Fruit fly (Drosophila melanogaster) whole organism: ENCODE measurements around the gene CG3436.
A peak's percentile ranks its signal among the peaks of the same experiment; 100 is the strongest.

Source experiments
- CG8478 ChIP-seq: fragments of >200 bp; optimal IDR thresholded peaks from 2 replicates; lab custom pipeline; 2018; ENCODE audit warnings: inconsistent platforms
- Dll ChIP-seq: fragments of >200 bp; optimal IDR thresholded peaks from 2 replicates; lab custom pipeline; 2017
- EcR ChIP-seq, 2 experiments: fragments of >200 bp; optimal IDR thresholded peaks; 2 replicates each; lab custom pipeline; 2017; ENCODE audit warnings: missing biosample characterization in 2 of 2, missing genetic modification characterization in 2 of 2, missing genetic modification reagents in 2 of 2
- pan ChIP-seq: fragments of >200 bp; optimal IDR thresholded peaks from 2 replicates; lab custom pipeline; 2017
- psq ChIP-seq: fragments of >200 bp; optimal IDR thresholded peaks from 2 replicates; lab custom pipeline; 2017
- usp ChIP-seq: fragments of >200 bp; optimal IDR thresholded peaks from 2 replicates; lab custom pipeline; 2017; ENCODE audit warnings: missing biosample characterization, missing genetic modification characterization, mixed read lengths

CG3436 gene

dm6 chr2L:160581-161452, 5.0 kb downstream of the CG3436 start:
- peak in 1 of 2 experiments; percentile 27 for TF ChIP-seq EcR (GFP tag; optimal IDR thresholded peaks at IDR 0.05; lab: Kevin White, UChicago)
- TF ChIP-seq CG8478 (lab: Kevin White, UChicago), result peak; percentile 80
- no peak for TF ChIP-seq pan (lab: Kevin White, UChicago)

DNA sequence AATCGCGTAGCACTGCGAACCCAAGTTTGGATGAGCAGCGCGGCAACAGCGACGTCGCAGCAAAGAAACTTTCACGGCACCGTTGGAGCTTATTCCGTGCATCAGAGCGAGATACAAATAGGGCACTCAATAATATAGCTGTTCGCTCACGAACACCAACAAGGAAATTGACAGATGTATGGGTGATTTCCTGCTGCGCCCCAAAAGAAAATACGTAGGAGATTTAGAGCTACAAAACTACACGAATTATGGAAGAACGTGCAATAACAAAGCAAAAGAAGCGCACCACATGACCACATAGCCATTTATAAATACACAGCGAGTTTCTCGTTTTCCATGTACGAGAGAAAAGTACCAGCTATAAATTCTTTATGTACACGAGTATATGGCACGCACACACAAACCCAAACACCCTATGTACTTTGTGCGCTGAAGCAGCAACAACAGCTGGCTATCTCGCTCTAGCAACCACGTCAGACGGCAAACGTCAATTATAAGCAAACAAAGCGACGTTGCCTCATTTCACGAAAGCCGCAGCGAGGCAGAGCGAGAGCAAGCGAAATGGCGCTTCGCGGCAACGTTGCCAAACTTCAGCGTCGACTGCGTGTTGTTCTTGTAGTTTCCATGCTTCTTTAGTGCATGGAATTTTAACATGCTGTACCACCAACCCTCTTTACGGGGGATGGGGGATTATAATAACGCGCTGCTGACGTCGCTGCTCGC, 5.8 kb downstream of the CG3436 start:
- TF ChIP-seq EcR (GFP tag; optimal IDR thresholded peaks at IDR 0.05; lab: Kevin White, UChicago), result no peak
- TF ChIP-seq pan (lab: Kevin White, UChicago), result no peak
- peak; percentile 57 for TF ChIP-seq CG8478 (lab: Kevin White, UChicago)
- no peak for TF ChIP-seq usp
- TF ChIP-seq Dll (lab: Kevin White, UChicago), result no peak
- no peak for TF ChIP-seq psq (lab: Kevin White, UChicago)

dm6 chr2L:162208-162607, 6.4 kb downstream of the CG3436 start:
- TF ChIP-seq EcR (GFP tag; optimal IDR thresholded peaks at IDR 0.05; lab: Kevin White, UChicago), result no peak
- no peak for TF ChIP-seq pan (lab: Kevin White, UChicago)
- TF ChIP-seq psq (lab: Kevin White, UChicago), result no peak
- TF ChIP-seq Dll (lab: Kevin White, UChicago), result no peak
- TF ChIP-seq usp, result no peak

dm6 chr2L:163229-163628, 7.4 kb downstream of the CG3436 start:
- no peak for TF ChIP-seq usp
- TF ChIP-seq CG8478 (lab: Kevin White, UChicago), result no peak
- no peak for TF ChIP-seq Dll (lab: Kevin White, UChicago)
- no peak for TF ChIP-seq EcR (GFP tag; optimal IDR thresholded peaks at IDR 0.05; lab: Kevin White, UChicago)
- TF ChIP-seq psq (lab: Kevin White, UChicago), result no peak
- no peak for TF ChIP-seq pan (lab: Kevin White, UChicago)

DNA sequence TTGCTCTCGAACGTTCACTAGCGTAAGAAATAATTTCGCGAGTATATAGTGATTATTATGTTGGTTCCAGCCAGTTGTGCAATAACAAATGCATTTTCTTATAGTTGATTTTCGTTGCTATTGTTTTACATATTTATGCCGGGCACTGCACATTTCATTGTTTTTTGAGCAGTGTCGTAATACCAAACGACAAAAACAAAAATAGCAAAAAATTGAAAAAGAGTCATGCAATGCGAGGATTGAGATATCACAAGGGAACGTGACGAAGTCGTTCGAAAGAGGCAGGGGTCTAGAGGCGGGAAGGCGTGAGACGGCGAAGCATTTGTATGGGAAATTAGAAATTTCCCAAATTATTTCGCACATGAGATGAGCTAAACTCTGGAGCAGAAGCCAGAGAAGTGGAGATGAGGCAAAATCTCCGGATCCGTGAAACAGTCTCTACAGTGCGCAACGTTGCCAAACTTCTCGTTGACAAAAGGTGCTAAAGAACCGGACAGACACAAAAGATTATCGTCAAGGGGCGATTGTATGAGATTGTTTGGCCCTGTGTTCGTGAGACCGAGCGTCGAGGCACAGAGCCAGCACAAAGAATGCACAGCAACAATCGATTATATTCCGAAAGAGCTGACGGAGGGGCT, 9.5 kb downstream of the CG3436 start:
- TF ChIP-seq psq (lab: Kevin White, UChicago) (no peak), pan (lab: Kevin White, UChicago) (no peak), EcR (GFP tag; optimal IDR thresholded peaks at IDR 0.05; lab: Kevin White, UChicago) (no peak), Dll (lab: Kevin White, UChicago) (no peak), usp (no peak), CG8478 (lab: Kevin White, UChicago) (no peak)

dm6 chr2L:166115-167069, 10.6 kb downstream of the CG3436 start:
- no peak for TF ChIP-seq CG8478 (lab: Kevin White, UChicago)
- no peak for TF ChIP-seq pan (lab: Kevin White, UChicago)
- TF ChIP-seq EcR (GFP tag; optimal IDR thresholded peaks at IDR 0.05; lab: Kevin White, UChicago), result no peak
- no peak for TF ChIP-seq psq (lab: Kevin White, UChicago)
- TF ChIP-seq usp, result no peak
- TF ChIP-seq Dll (lab: Kevin White, UChicago), result no peak

dm6 chr2L:168270-168901, 12.6 kb downstream of the CG3436 start:
- no peak for TF ChIP-seq psq (lab: Kevin White, UChicago)
- no peak for TF ChIP-seq pan (lab: Kevin White, UChicago)
- peak in 1 of 2 experiments; percentile 7 for TF ChIP-seq EcR (GFP tag; optimal IDR thresholded peaks at IDR 0.05; lab: Kevin White, UChicago)
- TF ChIP-seq usp, result no peak
- TF ChIP-seq Dll (lab: Kevin White, UChicago), result no peak

DNA sequence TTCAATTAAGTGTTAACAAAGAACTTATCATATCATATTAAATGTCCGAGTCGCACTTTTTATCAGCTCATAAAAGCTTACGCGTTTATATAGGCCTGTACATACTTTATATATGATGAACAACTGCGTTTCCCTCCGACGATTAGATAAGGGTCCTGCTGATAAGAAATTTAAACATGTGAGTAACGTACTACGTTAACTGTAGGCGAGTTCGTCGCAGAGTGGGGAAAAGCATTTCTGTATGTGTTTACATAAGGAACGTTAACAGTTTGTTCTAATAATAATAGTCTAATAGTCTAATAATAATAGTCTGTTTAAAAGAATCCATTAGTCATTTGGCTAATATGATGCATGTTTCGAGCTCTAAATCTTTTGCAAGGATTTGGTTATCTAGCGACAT, 14.6 kb downstream of the CG3436 start:
- TF ChIP-seq pan (lab: Kevin White, UChicago), result no peak
- TF ChIP-seq usp, result no peak
- no peak for TF ChIP-seq Dll (lab: Kevin White, UChicago)
- TF ChIP-seq psq (lab: Kevin White, UChicago), result no peak
- no peak for TF ChIP-seq EcR (GFP tag; optimal IDR thresholded peaks at IDR 0.05; lab: Kevin White, UChicago)
- TF ChIP-seq CG8478 (lab: Kevin White, UChicago), result no peak

DNA sequence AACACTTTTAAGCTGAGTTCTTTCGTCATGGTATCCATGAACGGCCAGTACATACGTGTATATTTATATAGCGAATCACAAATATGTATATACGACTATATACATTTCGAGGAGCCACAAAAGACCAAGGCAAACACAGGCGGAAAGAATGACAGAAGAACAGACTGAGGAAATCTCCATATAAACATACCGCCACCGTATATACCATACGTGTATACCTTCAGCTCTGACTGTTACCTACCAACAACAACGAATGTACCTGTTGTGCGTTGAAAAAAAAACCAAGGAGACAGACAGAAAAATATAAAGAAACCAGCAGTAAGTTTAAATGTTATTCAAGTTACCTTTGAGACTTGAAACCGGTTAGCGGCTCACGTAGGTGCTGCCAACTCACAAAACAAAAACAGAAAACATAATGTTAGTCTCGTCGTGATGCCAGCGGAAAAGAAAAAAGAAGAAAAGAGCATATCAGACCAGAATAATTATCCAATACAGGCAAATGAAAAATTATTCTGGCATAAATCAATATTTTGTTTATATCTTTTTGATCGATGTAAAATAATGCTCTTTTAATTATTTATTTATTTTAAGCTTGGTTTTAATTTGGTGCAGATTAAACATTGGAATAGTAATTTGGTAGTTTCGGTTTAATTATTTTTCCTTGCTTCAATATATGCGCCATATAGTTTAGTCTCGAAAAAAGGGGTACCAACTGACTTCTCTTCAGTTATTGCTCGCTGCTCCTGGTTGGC, 15.8 kb downstream of the CG3436 start:
- TF ChIP-seq Dll (lab: Kevin White, UChicago) (no peak), pan (lab: Kevin White, UChicago) (no peak)

DNA sequence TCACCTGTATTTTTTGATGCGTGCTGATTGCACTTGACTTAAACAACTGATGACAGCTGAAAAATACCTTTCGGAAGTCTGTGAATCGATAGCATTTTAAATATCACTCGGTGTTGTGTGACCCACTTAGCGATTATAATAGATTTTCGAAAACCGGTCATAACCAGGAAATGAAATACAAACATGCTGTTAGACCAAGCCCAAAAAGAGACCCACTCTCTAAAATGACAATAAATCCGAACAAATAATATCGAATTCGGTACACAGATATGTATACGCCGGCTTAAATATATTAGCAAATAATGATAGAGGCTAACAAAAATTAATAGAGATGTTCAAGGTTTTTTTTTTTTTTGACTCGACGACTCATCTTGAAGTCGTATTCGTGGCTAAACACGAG, 19.9 kb downstream of the CG3436 start:
- TF ChIP-seq psq (lab: Kevin White, UChicago), result no peak
- no peak for TF ChIP-seq Dll (lab: Kevin White, UChicago)
- no peak for TF ChIP-seq usp
- no peak for TF ChIP-seq EcR (GFP tag; optimal IDR thresholded peaks at IDR 0.05; lab: Kevin White, UChicago)
- no peak for TF ChIP-seq pan (lab: Kevin White, UChicago)
- no peak for TF ChIP-seq CG8478 (lab: Kevin White, UChicago)
